Worm (Caenorhabditis elegans) whole organism, late embryonic: Measurements from ENCODE around the gene ZK697.1.

Source experiments
- ama-1 ChIP-seq: fragments of 150-350 bp; optimal IDR thresholded peaks from 2 replicates; lab custom pipeline; 2014
- ceh-19 ChIP-seq: fragments of 200-800 bp; sonication (Bioruptor generic); optimal IDR thresholded peaks from 2 replicates; lab custom pipeline; 2018; ENCODE audit warnings: mild to moderate bottlenecking, missing genetic modification characterization, missing compliant biosample characterization
- dve-1 ChIP-seq: sonication (generic microtip); optimal IDR thresholded peaks from 2 replicates; lab custom pipeline; 2017; ENCODE audit warnings: antibody characterized with exemption, mild to moderate bottlenecking, missing genetic modification characterization, missing compliant biosample characterization
- fkh-6 ChIP-seq: sonication (generic microtip); optimal IDR thresholded peaks from 2 replicates; lab custom pipeline; 2016; ENCODE audit warnings: missing genetic modification characterization, missing compliant biosample characterization
- nhr-11 ChIP-seq: fragments of 150-350 bp; optimal IDR thresholded peaks from 2 replicates; lab custom pipeline; 2014; ENCODE audit warnings: missing biosample characterization, missing genetic modification characterization
- pha-4 ChIP-seq: fragments of 150-350 bp; optimal IDR thresholded peaks from 2 replicates; lab custom pipeline; 2018; ENCODE audit warnings: missing biosample characterization, missing genetic modification reagents, missing genetic modification characterization
- sdc-2 ChIP-seq: sonication (generic microtip); optimal IDR thresholded peaks from 2 replicates; lab custom pipeline; 2016; ENCODE audit warnings: missing genotype, missing genetic modification characterization, missing compliant biosample characterization
- unc-86 ChIP-seq: sonication (generic microtip); optimal IDR thresholded peaks from 2 replicates; lab custom pipeline; 2016; ENCODE audit warnings: missing genetic modification characterization, missing compliant biosample characterization

DNA sequence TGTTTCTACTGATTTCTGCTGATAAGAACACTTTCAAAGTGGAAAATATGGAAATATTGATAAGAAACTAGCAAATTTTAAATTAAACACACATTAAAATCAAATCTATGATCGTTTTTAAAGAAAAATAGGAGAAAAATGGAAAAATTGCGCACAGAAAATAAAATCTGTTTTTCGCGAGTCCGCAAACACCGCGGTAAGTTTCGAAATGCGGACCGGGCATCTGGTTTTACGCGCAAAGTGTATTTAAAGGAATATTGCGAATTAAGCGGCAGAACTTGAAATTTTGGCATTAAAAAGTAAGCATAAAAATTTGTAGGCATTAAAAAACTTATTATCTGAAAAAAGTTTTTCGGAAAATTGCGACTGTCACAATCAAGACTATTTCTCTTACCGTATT is 20.5 kb downstream of the ZK697.1 start:
- TF ChIP-seq ceh-19 (no peak), unc-86 (no peak), dve-1 (tag; lab: Kevin White, UChicago) (no peak), pha-4 (tag; lab: Kevin White, UChicago) (no peak), ama-1 (lab: Kevin White, UChicago) (no peak), sdc-2 (tag; lab: Kevin White, UChicago) (no peak), fkh-6 (tag; lab: Kevin White, UChicago) (no peak), nhr-11 (tag; lab: Kevin White, UChicago) (no peak)
